Worm (Caenorhabditis elegans) whole organism, young adult: ENCODE data around the gene C11G10.1.

ENCODE experiments used
- F39B2.1 ChIP-seq: fragments of 200-800 bp; sonication (Bioruptor generic); IDR thresholded peaks from 2 replicates; pipeline ENCODE4 v1.3.6; 2022; ENCODE audit warnings: missing genetic modification reagents, missing genetic modification characterization, missing compliant biosample characterization
- T26A5.8 ChIP-seq: sonication (generic microtip); optimal IDR thresholded peaks from 2 replicates; lab custom pipeline; 2016; ENCODE audit warnings: missing genetic modification characterization, missing compliant biosample characterization
- Y95B8A.8 ChIP-seq: fragments of 200-800 bp; sonication (Bioruptor generic); IDR thresholded peaks from 2 replicates; pipeline ENCODE4 v1.3.6; 2022; ENCODE audit warnings: missing genetic modification reagents, missing genetic modification characterization, missing compliant biosample characterization
- athp-1 ChIP-seq: sonication (generic microtip); optimal IDR thresholded peaks from 2 replicates; lab custom pipeline; 2017; ENCODE audit warnings: mild to moderate bottlenecking, missing genetic modification characterization, missing compliant biosample characterization
- cebp-1 ChIP-seq, 2 experiments: fragments of 200-800 bp in 1 of 2; sonication (Bioruptor generic) in 1 of 2; sonication (generic microtip) in 1 of 2; IDR thresholded peaks in 1 of 2; optimal IDR thresholded peaks in 1 of 2; 2 replicates each; pipeline versions ENCODE4 v1.3.6 to Lab custom; 2017 to 2022; ENCODE audit warnings: missing compliant biosample characterization in 2 of 2, missing genetic modification characterization in 2 of 2, mild to moderate bottlenecking in 1 of 2, missing genetic modification reagents in 1 of 2, moderate library complexity in 1 of 2
- cebp-2 ChIP-seq: fragments of 200-800 bp; sonication (Bioruptor generic); IDR thresholded peaks from 2 replicates; pipeline ENCODE4 v1.3.6; 2022; ENCODE audit warnings: missing genetic modification characterization, missing compliant biosample characterization
- ceh-27 ChIP-seq: fragments of 200-800 bp; sonication (Bioruptor generic); optimal IDR thresholded peaks from 2 replicates; lab custom pipeline; 2018; ENCODE audit warnings: mild to moderate bottlenecking, missing genetic modification characterization, moderate library complexity, missing compliant biosample characterization
- ceh-58 ChIP-seq: fragments of 200-800 bp; sonication (Bioruptor generic); IDR thresholded peaks from 2 replicates; pipeline ENCODE4 v1.3.6; 2022; ENCODE audit warnings: missing genetic modification characterization, missing compliant biosample characterization
- egrh-3 ChIP-seq: fragments of 200-800 bp; sonication (Bioruptor generic); IDR thresholded peaks from 2 replicates; pipeline ENCODE4 v1.3.6; 2022; ENCODE audit warnings: missing genetic modification reagents, missing genetic modification characterization, missing compliant biosample characterization
- fkh-3 ChIP-seq: sonication (generic microtip); optimal IDR thresholded peaks from 2 replicates; lab custom pipeline; 2016; ENCODE audit warnings: mild to moderate bottlenecking, missing genetic modification characterization, missing compliant biosample characterization
- gei-17 ChIP-seq: fragments of 200-800 bp; sonication (Bioruptor generic); optimal IDR thresholded peaks from 2 replicates; lab custom pipeline; 2018; ENCODE audit warnings: mild to moderate bottlenecking, missing genetic modification characterization, missing compliant biosample characterization
- him-1 ChIP-seq: sonication (generic microtip); optimal IDR thresholded peaks from 2 replicates; lab custom pipeline; 2016; ENCODE audit warnings: missing genotype, missing genetic modification reagents, missing genetic modification characterization, missing compliant biosample characterization
- let-607 ChIP-seq, 2 experiments: fragments of 200-800 bp in 1 of 2; sonication (Bioruptor generic) in 1 of 2; sonication (generic microtip) in 1 of 2; optimal IDR thresholded peaks; 2 replicates each; lab custom pipeline; 2016 to 2018; ENCODE audit warnings: mild to moderate bottlenecking in 2 of 2, missing compliant biosample characterization in 2 of 2, missing genetic modification characterization in 2 of 2, moderate library complexity in 2 of 2, missing genotype in 1 of 2
- mel-28 ChIP-seq: sonication (generic microtip); optimal IDR thresholded peaks from 2 replicates; lab custom pipeline; 2016; ENCODE audit warnings: borderline replicate concordance, mild to moderate bottlenecking, missing genetic modification characterization, missing compliant biosample characterization
- mes-4 ChIP-seq: sonication (generic microtip); optimal IDR thresholded peaks from 2 replicates; lab custom pipeline; 2016; ENCODE audit warnings: missing genotype, missing genetic modification characterization, missing compliant biosample characterization
- nhr-120 ChIP-seq: fragments of 200-800 bp; sonication (Bioruptor generic); IDR thresholded peaks from 2 replicates; pipeline ENCODE4 v1.3.6; 2022; ENCODE audit warnings: missing genetic modification characterization, missing compliant biosample characterization
- nhr-80 ChIP-seq: sonication (generic microtip); optimal IDR thresholded peaks from 2 replicates; lab custom pipeline; 2016; ENCODE audit warnings: missing genetic modification characterization, missing compliant biosample characterization
- pha-4 ChIP-seq: fragments of 150-350 bp; sonication (generic microtip); optimal IDR thresholded peaks from 2 replicates; lab custom pipeline; 2014; ENCODE audit warnings: missing biosample characterization, missing genetic modification reagents, missing genetic modification characterization
- rec-8 ChIP-seq, 2 experiments: sonication (generic microtip); optimal IDR thresholded peaks; 2 replicates each; lab custom pipeline; 2016; ENCODE audit warnings: mild to moderate bottlenecking in 2 of 2, missing genetic modification characterization in 2 of 2, missing genetic modification reagents in 2 of 2, missing genotype in 2 of 2, missing biosample characterization in 1 of 2, missing compliant biosample characterization in 1 of 2, moderate library complexity in 1 of 2
- repo-1 ChIP-seq: sonication (generic microtip); optimal IDR thresholded peaks from 2 replicates; lab custom pipeline; 2017; ENCODE audit warnings: mild to moderate bottlenecking, missing genetic modification characterization, missing compliant biosample characterization
- snpc-1.3 ChIP-seq: sonication (generic microtip); optimal IDR thresholded peaks from 2 replicates; lab custom pipeline; 2017; ENCODE audit warnings: missing genetic modification characterization, mild to moderate bottlenecking, missing compliant biosample characterization, antibody characterized with exemption, moderate library complexity, missing genotype, missing genetic modification reagents; ENCODE audit not compliant: insufficient read depth
- snpc-4 ChIP-seq, 5 experiments: fragments of 150-350 bp in 1 of 5; sonication (generic microtip) in 4 of 5; optimal IDR thresholded peaks; 2 replicates each; lab custom pipeline; 2014 to 2018; ENCODE audit warnings: missing genetic modification characterization in 5 of 5, missing biosample characterization in 3 of 5, antibody characterized with exemption in 2 of 5, mild to moderate bottlenecking in 2 of 5, missing compliant biosample characterization in 2 of 5, missing genotype in 2 of 5, moderate library complexity in 2 of 5, missing genetic modification reagents in 1 of 5
- tbp1 ChIP-seq: fragments of 200-800 bp; sonication (Bioruptor generic); optimal IDR thresholded peaks from 2 replicates; lab custom pipeline; 2018; ENCODE audit warnings: mild to moderate bottlenecking, missing genetic modification characterization, missing compliant biosample characterization
- zfh-2 ChIP-seq: fragments of 200-800 bp; sonication (Bioruptor generic); conservative IDR thresholded peaks from 2 replicates; pipeline ENCODE4 v1.3.6; 2022; ENCODE audit warnings: missing genetic modification reagents, missing genetic modification characterization, missing compliant biosample characterization
- ztf-25 ChIP-seq: fragments of 200-800 bp; sonication (Bioruptor generic); IDR thresholded peaks from 2 replicates; pipeline ENCODE4 v1.3.6; 2022; ENCODE audit warnings: missing genetic modification reagents, missing genetic modification characterization, missing compliant biosample characterization
- ztf-26 ChIP-seq: sonication (generic microtip); optimal IDR thresholded peaks from 2 replicates; lab custom pipeline; 2017; ENCODE audit warnings: missing genetic modification characterization, missing compliant biosample characterization

C11G10.1 gene

ce11 chrX:15116514-15116913 is 42.0 kb downstream of the C11G10.1 start, which contains the start of gene R07D5.2:
Gene R07D5.2 (minus strand): TSS chrX:15116614.
- TF ChIP-seq mes-4 (tag; lab: Kevin White, UChicago): no peak

ce11 chrX:15115748-15116147 is 42.8 kb downstream of the C11G10.1 start:
- TF ChIP-seq pha-4 (tag; lab: Kevin White, UChicago) (no peak), mel-28 (no peak), Y95B8A.8 (GFP tag; lab: Robert Waterston, UW) (no peak), T26A5.8 (tag; lab: Kevin White, UChicago) (no peak), him-1 (no peak), cebp-2 (no peak), ztf-26 (tag; lab: Kevin White, UChicago) (no peak), tbp1 (GFP tag; lab: Kevin White, UChicago) (no peak)

- TF ChIP-seq ceh-58: 0 out of 2 replicates have a peak, but pooled peaks have one; percentile 41
- no peak for TF ChIP-seq cebp-1 (GFP tag; IDR thresholded peaks at IDR 0.05; lab: Robert Waterston, UW)
- TF ChIP-seq cebp-1 (tag; optimal IDR thresholded peaks at IDR 0.05; lab: Kevin White, UChicago): no peak
- no peak for TF ChIP-seq ceh-27 (GFP tag; lab: Kevin White, UChicago)
- no peak for TF ChIP-seq nhr-80 (tag; lab: Kevin White, UChicago)
- no peak for TF ChIP-seq gei-17
- no peak for TF ChIP-seq snpc-4 (GFP tag; optimal IDR thresholded peaks at IDR 0.05; lab: Kevin White, UChicago)
- peak in 2 of 4 experiments; percentile 34 to 71 for TF ChIP-seq snpc-4 (tag; optimal IDR thresholded peaks at IDR 0.05; lab: Kevin White, UChicago)
- no peak for TF ChIP-seq F39B2.1 (GFP tag; lab: Robert Waterston, UW)
- 0 out of 2 replicates have a peak, but pooled peaks have one; percentile 32 for TF ChIP-seq ztf-25 (GFP tag; lab: Robert Waterston, UW)
- no peak for TF ChIP-seq snpc-1.3 (tag; lab: Kevin White, UChicago)
- TF ChIP-seq repo-1: no peak
- no peak for TF ChIP-seq egrh-3 (GFP tag; lab: Robert Waterston, UW)
- TF ChIP-seq, all 124 proteins: peak for 3
Observed at ce11 chrX:15112172-15112571, 46.4 kb downstream of the C11G10.1 start.

ce11 chrX:15107747-15108252 is 50.7 kb downstream of the C11G10.1 start, which contains the start of gene mlt-9:
Gene mlt-9 (minus strand): TSS chrX:15107797.
- TF ChIP-seq nhr-120 (GFP tag; lab: Robert Waterston, UW) (no peak), rec-8 (tag; optimal IDR thresholded peaks at IDR 0.05; lab: Kevin White, UChicago) (no peak), zfh-2 (GFP tag; lab: Robert Waterston, UW) (peak; percentile 77), athp-1 (tag; lab: Kevin White, UChicago) (no peak), fkh-3 (tag; lab: Kevin White, UChicago) (no peak), let-607 (tag; optimal IDR thresholded peaks at IDR 0.05; lab: Kevin White, UChicago) (no peak)
- TF ChIP-seq, all 124 proteins: peak for 1
